Worm (Caenorhabditis elegans) whole organism, late embryonic: ENCODE measurements around the gene sel-1.

ENCODE experiments used
- che-1 ChIP-seq: sonication (generic microtip); optimal IDR thresholded peaks from 2 replicates; lab custom pipeline; 2016; ENCODE audit warnings: mild to moderate bottlenecking, missing genetic modification characterization, missing compliant biosample characterization
- pax-1 ChIP-seq: fragments of 150-350 bp; optimal IDR thresholded peaks from 2 replicates; lab custom pipeline; 2014; ENCODE audit warnings: missing biosample characterization, missing genetic modification characterization

ce11 chrV:12542683-12543319, 17.7 kb upstream of the sel-1 start:
- TF ChIP-seq pax-1 (no peak), che-1 (no peak)
